Worm (Caenorhabditis elegans) whole organism, L2 larva: ENCODE data around the gene C13C4.7.

ENCODE experiments used
- C34F6.9 ChIP-seq: fragments of 150-350 bp; optimal IDR thresholded peaks from 2 replicates; lab custom pipeline; 2014; ENCODE audit warnings: missing biosample characterization, missing genetic modification characterization
- F13H6.1 ChIP-seq: sonication (generic microtip); optimal IDR thresholded peaks from 2 replicates; lab custom pipeline; 2016; ENCODE audit warnings: missing genetic modification characterization, missing compliant biosample characterization
- ZK546.5 ChIP-seq: sonication (generic microtip); optimal IDR thresholded peaks from 2 replicates; lab custom pipeline; 2017; ENCODE audit warnings: missing biosample characterization, missing genetic modification characterization
- aly-2 ChIP-seq: fragments of 150-350 bp; optimal IDR thresholded peaks from 2 replicates; lab custom pipeline; 2014; ENCODE audit warnings: missing biosample characterization, missing genetic modification characterization
- blmp-1 ChIP-seq: sonication (generic microtip); optimal IDR thresholded peaks from 2 replicates; lab custom pipeline; 2017; ENCODE audit warnings: missing genetic modification characterization, mild to moderate bottlenecking, missing compliant biosample characterization, antibody characterized with exemption, moderate library complexity; ENCODE audit not compliant: insufficient read depth
- ceh-16 ChIP-seq: fragments of 150-350 bp; optimal IDR thresholded peaks from 2 replicates; lab custom pipeline; 2014; ENCODE audit warnings: missing biosample characterization, missing genetic modification characterization
- ceh-82 ChIP-seq: fragments of 150-350 bp; optimal IDR thresholded peaks from 2 replicates; lab custom pipeline; 2014; ENCODE audit warnings: missing biosample characterization, missing genetic modification characterization
- crh-2 ChIP-seq: sonication (generic microtip); optimal IDR thresholded peaks from 2 replicates; lab custom pipeline; 2017; ENCODE audit warnings: missing biosample characterization, missing genetic modification characterization
- dmd-4 ChIP-seq: sonication (generic microtip); optimal IDR thresholded peaks from 2 replicates; lab custom pipeline; 2017; ENCODE audit warnings: missing biosample characterization, missing genetic modification characterization
- egl-27 ChIP-seq: sonication (generic microtip); optimal IDR thresholded peaks from 3 replicates; lab custom pipeline; 2017; ENCODE audit warnings: missing biosample characterization, missing genetic modification reagents, missing genetic modification characterization
- elt-3 ChIP-seq: sonication (generic microtip); optimal IDR thresholded peaks from 2 replicates; lab custom pipeline; 2017; ENCODE audit warnings: missing biosample characterization, missing genetic modification characterization
- fos-1 ChIP-seq: fragments of 150-350 bp; optimal IDR thresholded peaks from 2 replicates; lab custom pipeline; 2014; ENCODE audit warnings: missing biosample characterization, missing genetic modification characterization
- lin-11 ChIP-seq: fragments of 150-350 bp; sonication (generic microtip); optimal IDR thresholded peaks from 2 replicates; lab custom pipeline; 2014; ENCODE audit warnings: missing biosample characterization, missing genetic modification characterization, inconsistent platforms, mixed read lengths
- lin-13 ChIP-seq: fragments of 150-350 bp; optimal IDR thresholded peaks from 2 replicates; lab custom pipeline; 2014; ENCODE audit warnings: missing biosample characterization, missing genetic modification reagents, missing genetic modification characterization
- lin-39 ChIP-seq: fragments of 150-350 bp; optimal IDR thresholded peaks from 2 replicates; lab custom pipeline; 2014; ENCODE audit warnings: missing biosample characterization, missing genetic modification reagents, missing genetic modification characterization
- lsy-2 ChIP-seq, 2 experiments: fragments of 150-350 bp in 1 of 2; sonication (generic microtip) in 1 of 2; optimal IDR thresholded peaks; 2 replicates each; lab custom pipeline; 2014 to 2017; ENCODE audit warnings: missing biosample characterization in 2 of 2, missing genetic modification characterization in 2 of 2
- mab-5 ChIP-seq: fragments of 150-350 bp; optimal IDR thresholded peaks from 2 replicates; lab custom pipeline; 2014; ENCODE audit warnings: missing biosample characterization, missing genetic modification characterization
- mdl-1 ChIP-seq, 2 experiments: fragments of 150-350 bp in 1 of 2; sonication (generic microtip) in 1 of 2; optimal IDR thresholded peaks; 2 replicates each; lab custom pipeline; 2017; ENCODE audit warnings: missing biosample characterization in 2 of 2, missing genetic modification characterization in 2 of 2
- nhr-11 ChIP-seq: fragments of 150-350 bp; optimal IDR thresholded peaks from 2 replicates; lab custom pipeline; 2014; ENCODE audit warnings: missing biosample characterization, missing genetic modification characterization
- nhr-12 ChIP-seq: fragments of 150-350 bp; optimal IDR thresholded peaks from 2 replicates; lab custom pipeline; 2014; ENCODE audit warnings: missing biosample characterization, missing genetic modification characterization
- nhr-129 ChIP-seq: fragments of 150-350 bp; optimal IDR thresholded peaks from 2 replicates; lab custom pipeline; 2014; ENCODE audit warnings: missing biosample characterization, missing genetic modification characterization
- nhr-21 ChIP-seq: fragments of 150-350 bp; optimal IDR thresholded peaks from 2 replicates; lab custom pipeline; 2014; ENCODE audit warnings: missing biosample characterization, missing genetic modification characterization
- nhr-25 ChIP-seq: fragments of 150-350 bp; sonication (generic microtip); optimal IDR thresholded peaks from 3 replicates; lab custom pipeline; 2014; ENCODE audit warnings: missing biosample characterization, missing genetic modification characterization
- nhr-6 ChIP-seq: fragments of 150-350 bp; optimal IDR thresholded peaks from 2 replicates; lab custom pipeline; 2014; ENCODE audit warnings: missing biosample characterization, missing genetic modification characterization
- peb-1 ChIP-seq: fragments of 150-350 bp; optimal IDR thresholded peaks from 2 replicates; lab custom pipeline; 2014; ENCODE audit warnings: missing biosample characterization, missing genetic modification characterization
- sem-4 ChIP-seq: fragments of 150-350 bp; optimal IDR thresholded peaks from 2 replicates; lab custom pipeline; 2014; ENCODE audit warnings: missing biosample characterization, missing genetic modification reagents, missing genetic modification characterization
- skn-1 ChIP-seq: sonication (generic microtip); optimal IDR thresholded peaks from 2 replicates; lab custom pipeline; 2017; ENCODE audit warnings: missing biosample characterization, missing genetic modification characterization
- sma-3 ChIP-seq: sonication (generic microtip); optimal IDR thresholded peaks from 2 replicates; lab custom pipeline; 2016; ENCODE audit warnings: missing genetic modification reagents, missing genetic modification characterization, missing compliant biosample characterization
- sma-9 ChIP-seq, 2 experiments: fragments of 150-350 bp in 1 of 2; sonication (generic microtip) in 1 of 2; optimal IDR thresholded peaks; 2 replicates each; lab custom pipeline; 2014 to 2016; ENCODE audit warnings: missing genetic modification characterization in 2 of 2, mild to moderate bottlenecking in 1 of 2, missing biosample characterization in 1 of 2, missing compliant biosample characterization in 1 of 2, missing genetic modification reagents in 1 of 2, moderate library complexity in 1 of 2
- zag-1 ChIP-seq: fragments of 150-350 bp; optimal IDR thresholded peaks from 2 replicates; lab custom pipeline; 2014; ENCODE audit warnings: missing biosample characterization, missing genetic modification characterization
- ztf-11 ChIP-seq: sonication (generic microtip); optimal IDR thresholded peaks from 2 replicates; lab custom pipeline; 2017; ENCODE audit warnings: missing biosample characterization, missing genetic modification characterization
- ztf-4 ChIP-seq: fragments of 150-350 bp; optimal IDR thresholded peaks from 2 replicates; lab custom pipeline; 2014; ENCODE audit warnings: missing biosample characterization, missing genetic modification characterization

Gene C13C4.7

DNA sequence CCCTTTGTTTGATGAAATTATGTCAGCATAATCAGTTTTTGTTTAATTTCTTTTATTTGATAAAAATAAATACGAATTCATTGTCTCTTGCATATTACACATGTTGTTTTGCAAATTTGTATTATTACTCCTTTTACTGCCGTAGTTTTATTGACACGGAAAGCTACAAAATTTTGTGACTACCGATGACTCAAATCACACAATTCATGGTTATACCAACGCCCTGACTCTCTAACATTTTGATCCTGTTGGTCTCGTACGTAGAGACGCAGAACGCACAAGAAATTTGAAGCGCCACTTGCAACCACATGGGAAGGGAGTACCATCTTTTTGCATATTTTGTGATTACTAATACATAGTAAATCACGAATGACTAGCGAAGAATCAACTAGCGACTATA, 24.4 kb downstream of the C13C4.7 start, which contains the start of gene nhr-207:
Gene nhr-207, plus strand, starts transcription at position 282 of the 400 bp plus-strand sequence.
- TF ChIP-seq fos-1 (tag; lab: Kevin White, UChicago) = peak; percentile 72
- no peak for TF ChIP-seq ceh-16 (tag; lab: Kevin White, UChicago)
- no peak for TF ChIP-seq ztf-4
- TF ChIP-seq mab-5 = no peak
- no peak for TF ChIP-seq nhr-12
- no peak for TF ChIP-seq lsy-2 (tag; optimal IDR thresholded peaks at IDR 0.05; lab: Kevin White, UChicago)
- TF ChIP-seq mdl-1 (tag; optimal IDR thresholded peaks at IDR 0.05; lab: Kevin White, UChicago) = no peak
- no peak for TF ChIP-seq peb-1 (tag; lab: Kevin White, UChicago)
- no peak for TF ChIP-seq sem-4 (tag; lab: Kevin White, UChicago)
- peak; percentile 9 for TF ChIP-seq nhr-129
- TF ChIP-seq sma-9 (GFP tag; optimal IDR thresholded peaks at IDR 0.05; lab: Kevin White, UChicago) = peak; percentile 60
- TF ChIP-seq sma-9 (tag; optimal IDR thresholded peaks at IDR 0.05; lab: Kevin White, UChicago) = no peak
- TF ChIP-seq, all 48 proteins: peak for 3

DNA sequence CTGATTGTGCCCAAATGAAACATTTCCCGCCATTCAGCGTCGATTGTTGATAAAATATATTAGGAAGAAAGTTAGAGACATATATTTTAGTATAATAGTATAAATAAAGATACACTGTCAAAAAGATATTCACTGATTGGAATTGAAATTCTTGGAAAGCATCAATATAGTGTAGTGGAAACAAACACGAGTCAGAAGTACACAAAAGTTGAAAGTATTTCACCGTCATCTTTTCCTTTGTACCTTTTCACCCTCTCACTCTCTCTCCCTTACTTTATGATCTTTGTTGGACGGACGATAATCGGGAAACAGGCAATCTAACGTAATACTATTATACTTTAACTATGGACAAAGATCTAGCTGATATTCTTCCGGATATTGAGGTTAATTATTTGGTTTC, 26.3 kb downstream of the C13C4.7 start, which contains the start of gene nhr-208:
Gene nhr-208, plus strand, starts transcription at position 288 of the 400 bp plus-strand sequence.
- TF ChIP-seq ceh-16 (tag; lab: Kevin White, UChicago) = no peak
- peak; percentile 11 for TF ChIP-seq sma-9 (GFP tag; optimal IDR thresholded peaks at IDR 0.05; lab: Kevin White, UChicago)
- TF ChIP-seq sma-9 (tag; optimal IDR thresholded peaks at IDR 0.05; lab: Kevin White, UChicago) = no peak
- TF ChIP-seq sma-3 = no peak
- peak; percentile 11 for TF ChIP-seq fos-1 (tag; lab: Kevin White, UChicago)

DNA sequence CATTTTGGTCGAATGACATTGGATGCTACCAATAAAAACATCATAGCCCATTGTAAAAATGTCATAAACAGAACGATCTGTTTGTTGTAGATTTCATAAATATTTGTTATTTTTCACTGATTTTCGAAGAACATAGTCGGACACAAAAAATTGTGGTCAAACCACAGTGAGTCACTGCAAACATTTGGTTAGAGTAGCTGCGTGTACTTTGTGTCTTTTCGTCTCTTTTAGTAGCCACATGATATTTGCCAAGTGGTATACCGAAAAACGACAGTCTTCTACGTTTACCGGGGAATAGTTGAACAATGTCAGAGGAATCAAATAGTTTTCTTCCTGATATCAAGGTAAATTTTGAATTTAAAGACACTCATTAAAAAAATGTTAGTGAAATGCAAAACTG, 28.5 kb downstream of the C13C4.7 start, which contains the start of gene nhr-206:
Gene nhr-206, plus strand, starts transcription at position 248 of the 400 bp plus-strand sequence.
- TF ChIP-seq nhr-11 (tag; lab: Kevin White, UChicago) (no peak), nhr-12 (no peak), ceh-82 (no peak), nhr-25 (tag; lab: Kevin White, UChicago) (peak; percentile 12), lin-39 (no peak), sma-3 (peak; percentile 21), ZK546.5 (tag; lab: Kevin White, UChicago) (no peak), nhr-129 (peak; percentile 71), ztf-11 (tag; lab: Kevin White, UChicago) (no peak), skn-1 (tag; lab: Kevin White, UChicago) (no peak), blmp-1 (no peak), sma-9 (GFP tag; optimal IDR thresholded peaks at IDR 0.05; lab: Kevin White, UChicago) (peak; percentile 56), sma-9 (tag; optimal IDR thresholded peaks at IDR 0.05; lab: Kevin White, UChicago) (no peak), crh-2 (tag; lab: Kevin White, UChicago) (peak; percentile 67), egl-27 (tag; lab: Kevin White, UChicago) (no peak), aly-2 (tag; lab: Kevin White, UChicago) (no peak), F13H6.1 (tag; lab: Kevin White, UChicago) (peak; percentile 7), fos-1 (tag; lab: Kevin White, UChicago) (peak; percentile 85)

DNA sequence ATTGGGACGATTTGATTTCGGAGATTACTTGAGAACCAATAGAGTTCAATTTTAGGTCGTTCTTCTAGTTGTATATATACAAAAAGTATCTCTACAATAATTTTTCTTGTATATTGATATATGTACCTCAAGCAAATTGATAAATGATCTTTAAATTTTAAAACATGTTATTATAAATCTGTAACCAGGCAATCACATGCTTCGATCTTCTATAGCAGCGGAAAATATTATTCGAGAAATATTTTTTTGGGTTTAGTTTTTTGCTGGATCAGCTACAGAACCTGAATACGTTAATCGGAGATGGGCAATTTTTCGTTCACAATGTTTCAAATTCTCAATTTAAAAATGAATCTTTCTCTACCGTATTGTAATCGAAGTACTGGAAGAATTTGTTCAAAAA, 31.5 kb downstream of the C13C4.7 start, which contains the start of gene R07B7.12:
Gene R07B7.12, plus strand, starts transcription at position 301 of the 400 bp plus-strand sequence.
- TF ChIP-seq sma-9 (GFP tag; optimal IDR thresholded peaks at IDR 0.05; lab: Kevin White, UChicago) (no peak), sma-9 (tag; optimal IDR thresholded peaks at IDR 0.05; lab: Kevin White, UChicago) (no peak), zag-1 (tag; lab: Kevin White, UChicago) (no peak)

DNA sequence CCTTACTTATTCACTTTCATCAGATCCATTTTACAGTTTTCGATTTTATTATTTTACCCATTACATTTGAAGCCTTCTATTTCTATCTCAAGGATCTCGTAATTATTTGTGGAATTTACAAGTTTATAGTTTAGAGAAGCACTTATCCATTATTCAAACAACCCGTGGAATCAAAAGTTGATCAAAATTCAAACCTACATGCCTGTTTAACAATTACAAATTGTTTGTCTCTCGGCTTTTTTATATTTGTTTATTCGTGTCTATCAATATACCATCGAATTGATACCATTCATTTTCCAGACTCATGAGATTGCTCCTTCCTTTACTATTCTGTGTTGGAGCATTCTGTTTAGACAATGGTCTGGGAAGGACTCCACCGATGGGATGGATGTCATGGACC, 33.3 kb downstream of the C13C4.7 start, which contains the start of gene gana-1:
Gene gana-1, plus strand, starts transcription at position 301 of the 400 bp plus-strand sequence.
- TF ChIP-seq lin-11 (tag; lab: Kevin White, UChicago) = no peak
- no peak for TF ChIP-seq ceh-82
- TF ChIP-seq ceh-16 (tag; lab: Kevin White, UChicago) = no peak
- no peak for TF ChIP-seq lin-13 (GFP tag; lab: Kevin White, UChicago)
- no peak for TF ChIP-seq nhr-21 (tag; lab: Kevin White, UChicago)
- TF ChIP-seq C34F6.9 (tag; lab: Kevin White, UChicago) = no peak
- TF ChIP-seq dmd-4 (tag; lab: Kevin White, UChicago) = no peak
- no peak for TF ChIP-seq nhr-12
- no peak for TF ChIP-seq nhr-129
- TF ChIP-seq ztf-4 = no peak
- TF ChIP-seq elt-3 (tag; lab: Kevin White, UChicago) = no peak
- no peak for TF ChIP-seq sem-4 (tag; lab: Kevin White, UChicago)
- TF ChIP-seq fos-1 (tag; lab: Kevin White, UChicago) = no peak
- no peak for TF ChIP-seq nhr-6
